Fruit fly (Drosophila melanogaster) whole organism, prepupa: ENCODE data around the gene Rtca.

Experiments used
- Blimp-1 ChIP-seq: fragments of 200-800 bp; sonication (Bioruptor generic); optimal IDR thresholded peaks from 3 replicates; lab custom pipeline; 2017; ENCODE audit warnings: missing biosample characterization, missing genetic modification characterization, mild to moderate bottlenecking, moderate library complexity, missing genetic modification reagents
- CG10669 ChIP-seq: fragments of 200-800 bp; sonication (Bioruptor generic); optimal IDR thresholded peaks from 3 replicates; lab custom pipeline; 2018; ENCODE audit warnings: missing biosample characterization, mild to moderate bottlenecking, missing genetic modification characterization, moderate library complexity
- CG11902 ChIP-seq: fragments of 200-800 bp; sonication (Bioruptor generic); optimal IDR thresholded peaks from 3 replicates; lab custom pipeline; 2016; ENCODE audit warnings: missing biosample characterization, missing genetic modification characterization
- CG1621 ChIP-seq: fragments of 200-800 bp; sonication (Bioruptor generic); optimal IDR thresholded peaks from 3 replicates; lab custom pipeline; 2018; ENCODE audit warnings: missing biosample characterization, mild to moderate bottlenecking, missing genetic modification characterization
- CG16779 ChIP-seq: fragments of 200-800 bp; sonication (Bioruptor generic); optimal IDR thresholded peaks from 3 replicates; lab custom pipeline; 2017; ENCODE audit warnings: missing biosample characterization, mild to moderate bottlenecking, missing genetic modification characterization
- CG3032 ChIP-seq: fragments of 200-800 bp; optimal IDR thresholded peaks from 2 replicates; lab custom pipeline; 2019; ENCODE audit warnings: missing biosample characterization, mild to moderate bottlenecking, missing genetic modification characterization, moderate library complexity
- CG31627 ChIP-seq: fragments of 200-800 bp; sonication (Bioruptor generic); optimal IDR thresholded peaks from 3 replicates; lab custom pipeline; 2016; ENCODE audit warnings: missing biosample characterization, missing genetic modification characterization
- CG32006 ChIP-seq: fragments of 200-800 bp; sonication (Bioruptor generic); optimal IDR thresholded peaks from 3 replicates; lab custom pipeline; 2017; ENCODE audit warnings: missing biosample characterization, mild to moderate bottlenecking, missing genetic modification characterization
- CG34406 ChIP-seq: fragments of 200-800 bp; sonication (Bioruptor generic); optimal IDR thresholded peaks from 3 replicates; lab custom pipeline; 2016; ENCODE audit warnings: missing biosample characterization, missing genetic modification characterization
- CG4318 ChIP-seq: fragments of 200-800 bp; sonication (Bioruptor generic); optimal IDR thresholded peaks from 3 replicates; lab custom pipeline; 2017; ENCODE audit warnings: missing biosample characterization, mild to moderate bottlenecking, missing genetic modification characterization
- CG6163 ChIP-seq: fragments of 200-800 bp; sonication (Bioruptor generic); IDR thresholded peaks from 3 replicates; pipeline ENCODE4 v1.3.6; 2022; ENCODE audit warnings: missing biosample characterization, missing genetic modification characterization
- CG6276 ChIP-seq: fragments of 200-800 bp; sonication (Bioruptor generic); optimal IDR thresholded peaks from 2 replicates; lab custom pipeline; 2017; ENCODE audit warnings: missing biosample characterization, mild to moderate bottlenecking, missing genetic modification characterization
- CG6808 ChIP-seq: fragments of 200-800 bp; sonication (Bioruptor generic); optimal IDR thresholded peaks from 3 replicates; lab custom pipeline; 2017; ENCODE audit warnings: missing biosample characterization, missing genetic modification characterization, mild to moderate bottlenecking, moderate library complexity, missing genetic modification reagents
- CG6854 ChIP-seq: fragments of 200-800 bp; sonication (Bioruptor generic); optimal IDR thresholded peaks from 2 replicates; lab custom pipeline; 2017; ENCODE audit warnings: missing biosample characterization, mild to moderate bottlenecking, missing genetic modification characterization
- CG7368 ChIP-seq: fragments of 200-800 bp; sonication (Bioruptor generic); optimal IDR thresholded peaks from 3 replicates; lab custom pipeline; 2016; ENCODE audit warnings: missing biosample characterization, missing genetic modification characterization
- CG8319 ChIP-seq: fragments of 200-800 bp; sonication (Bioruptor generic); optimal IDR thresholded peaks from 3 replicates; lab custom pipeline; 2016; ENCODE audit warnings: missing biosample characterization, missing genetic modification characterization
- CG8632 ChIP-seq: fragments of 200-800 bp; sonication (Bioruptor generic); optimal IDR thresholded peaks from 3 replicates; lab custom pipeline; 2016; ENCODE audit warnings: missing biosample characterization, missing genetic modification characterization
- Eip75B ChIP-seq: fragments of 200-800 bp; sonication (Bioruptor generic); optimal IDR thresholded peaks from 3 replicates; lab custom pipeline; 2016; ENCODE audit warnings: missing biosample characterization, missing genetic modification characterization
- Eip78C ChIP-seq: fragments of 200-800 bp; sonication (Bioruptor generic); peaks from one replicate; lab custom pipeline; 2016; ENCODE audit warnings: missing biosample characterization, missing genetic modification characterization
- Eip93F ChIP-seq: fragments of 200-800 bp; sonication (Bioruptor generic); optimal IDR thresholded peaks from 2 replicates; lab custom pipeline; 2016; ENCODE audit warnings: missing biosample characterization, mild to moderate bottlenecking, missing genetic modification characterization
- Ets21C ChIP-seq: fragments of 200-800 bp; sonication (Bioruptor generic); optimal IDR thresholded peaks from 3 replicates; lab custom pipeline; 2016; ENCODE audit warnings: missing biosample characterization, missing genetic modification characterization
- Ets96B ChIP-seq: fragments of 200-800 bp; optimal IDR thresholded peaks from 2 replicates; lab custom pipeline; 2019; ENCODE audit warnings: missing biosample characterization, mild to moderate bottlenecking, missing genetic modification characterization, moderate library complexity
- Hr39 ChIP-seq: fragments of 200-800 bp; sonication (Bioruptor generic); optimal IDR thresholded peaks from 2 replicates; lab custom pipeline; 2016; ENCODE audit warnings: missing biosample characterization, missing genetic modification characterization
- Hr4 ChIP-seq: fragments of 200-800 bp; sonication (Bioruptor generic); optimal IDR thresholded peaks from 3 replicates; lab custom pipeline; 2016; ENCODE audit warnings: missing biosample characterization, missing genetic modification characterization
- Lpt ChIP-seq: fragments of 200-800 bp; sonication (Bioruptor generic); optimal IDR thresholded peaks from 3 replicates; lab custom pipeline; 2016; ENCODE audit warnings: missing biosample characterization, missing genetic modification characterization
- Met ChIP-seq: fragments of 200-800 bp; sonication (Bioruptor generic); optimal IDR thresholded peaks from 3 replicates; lab custom pipeline; 2016; ENCODE audit warnings: missing biosample characterization, missing genetic modification characterization
- OdsH ChIP-seq: fragments of 200-800 bp; sonication (Bioruptor generic); optimal IDR thresholded peaks from 3 replicates; lab custom pipeline; 2016; ENCODE audit warnings: missing biosample characterization, missing genetic modification characterization
- Smox ChIP-seq: fragments of 200-800 bp; sonication (Bioruptor generic); optimal IDR thresholded peaks from 3 replicates; lab custom pipeline; 2016; ENCODE audit warnings: missing biosample characterization, missing genetic modification characterization
- Sox102F ChIP-seq: fragments of 200-800 bp; sonication (Bioruptor generic); optimal IDR thresholded peaks from 2 replicates; lab custom pipeline; 2016; ENCODE audit warnings: missing biosample characterization, mild to moderate bottlenecking, missing genetic modification characterization
- Sox14 ChIP-seq: fragments of 200-800 bp; sonication (Bioruptor generic); optimal IDR thresholded peaks from 3 replicates; lab custom pipeline; 2016; ENCODE audit warnings: missing biosample characterization, missing genetic modification characterization
- Sox15 ChIP-seq: fragments of 200-800 bp; sonication (Bioruptor generic); optimal IDR thresholded peaks from 3 replicates; lab custom pipeline; 2016; ENCODE audit warnings: missing biosample characterization, missing genetic modification characterization
- achi ChIP-seq: fragments of 200-800 bp; sonication (Bioruptor generic); optimal IDR thresholded peaks from 3 replicates; lab custom pipeline; 2016; ENCODE audit warnings: missing biosample characterization, missing genetic modification characterization
- acj6 ChIP-seq: fragments of 200-800 bp; sonication (Bioruptor generic); optimal IDR thresholded peaks from 3 replicates; lab custom pipeline; 2016; ENCODE audit warnings: missing biosample characterization, missing genetic modification characterization
- cyc ChIP-seq: fragments of 200-800 bp; sonication (Bioruptor generic); optimal IDR thresholded peaks from 3 replicates; lab custom pipeline; 2016; ENCODE audit warnings: missing biosample characterization, missing genetic modification characterization
- dac ChIP-seq: fragments of 200-800 bp; sonication (Bioruptor generic); optimal IDR thresholded peaks from 2 replicates; lab custom pipeline; 2017; ENCODE audit warnings: missing biosample characterization, mild to moderate bottlenecking, missing genetic modification characterization
- dsx ChIP-seq: fragments of 200-800 bp; optimal IDR thresholded peaks from 3 replicates; lab custom pipeline; 2019; ENCODE audit warnings: missing biosample characterization, mild to moderate bottlenecking, missing genetic modification characterization, moderate library complexity; ENCODE audit not compliant: poor library complexity, severe bottlenecking
- eg ChIP-seq: fragments of 200-800 bp; sonication (Bioruptor generic); IDR thresholded peaks from 3 replicates; pipeline ENCODE4 v1.3.6; 2022; ENCODE audit warnings: missing biosample characterization, missing genetic modification characterization
- esn ChIP-seq: fragments of 200-800 bp; sonication (Bioruptor generic); optimal IDR thresholded peaks from 2 replicates; lab custom pipeline; 2016; ENCODE audit warnings: missing biosample characterization, mild to moderate bottlenecking, missing genetic modification characterization, moderate library complexity
- fd85E ChIP-seq: fragments of 200-800 bp; sonication (Bioruptor generic); optimal IDR thresholded peaks from 3 replicates; lab custom pipeline; 2016; ENCODE audit warnings: missing biosample characterization, missing genetic modification characterization
- fkh ChIP-seq: fragments of 200-800 bp; sonication (Bioruptor generic); optimal IDR thresholded peaks from 3 replicates; lab custom pipeline; 2017; ENCODE audit warnings: missing biosample characterization, mild to moderate bottlenecking, missing genetic modification characterization, moderate library complexity
- lz ChIP-seq: fragments of 200-800 bp; sonication (Bioruptor generic); optimal IDR thresholded peaks from 3 replicates; lab custom pipeline; 2016; ENCODE audit warnings: missing biosample characterization, missing genetic modification characterization
- net ChIP-seq: fragments of 200-800 bp; sonication (Bioruptor generic); optimal IDR thresholded peaks from 3 replicates; lab custom pipeline; 2016; ENCODE audit warnings: missing biosample characterization, missing genetic modification characterization
- pdm3 ChIP-seq: fragments of 200-800 bp; sonication (Bioruptor generic); optimal IDR thresholded peaks from 3 replicates; lab custom pipeline; 2016; ENCODE audit warnings: missing biosample characterization, missing genetic modification characterization
- salr ChIP-seq, 2 experiments: fragments of 200-800 bp; sonication (Bioruptor generic); optimal IDR thresholded peaks; 3 replicates each; lab custom pipeline; 2016 to 2018; ENCODE audit warnings: missing biosample characterization in 2 of 2, missing genetic modification characterization in 2 of 2, mild to moderate bottlenecking in 1 of 2
- spab ChIP-seq: fragments of 200-800 bp; sonication (Bioruptor generic); optimal IDR thresholded peaks from 2 replicates; lab custom pipeline; 2017; ENCODE audit warnings: missing biosample characterization, mild to moderate bottlenecking, missing genetic modification characterization, missing genetic modification reagents
- svp ChIP-seq: fragments of 200-800 bp; sonication (Bioruptor generic); peaks from one replicate; lab custom pipeline; 2016; ENCODE audit warnings: missing biosample characterization, missing genetic modification characterization
- topi ChIP-seq: fragments of 200-800 bp; sonication (Bioruptor generic); optimal IDR thresholded peaks from 3 replicates; lab custom pipeline; 2016; ENCODE audit warnings: missing biosample characterization, missing genetic modification characterization
- vri ChIP-seq: fragments of 200-800 bp; sonication (Bioruptor generic); optimal IDR thresholded peaks from 3 replicates; lab custom pipeline; 2016; ENCODE audit warnings: missing biosample characterization, mild to moderate bottlenecking, missing genetic modification characterization

Gene Rtca

dm6 chrX:2107782-2108409, 35.7 kb downstream of the Rtca start (continued):
- peak; percentile 36 for TF ChIP-seq acj6 (GFP tag; lab: Kevin White, UChicago)
- TF ChIP-seq CG6808 (GFP tag; lab: Kevin White, UChicago), result no peak
- peak; percentile 35 for TF ChIP-seq Hr39
- no peak for TF ChIP-seq Eip93F
- TF ChIP-seq CG8632 (GFP tag; lab: Kevin White, UChicago), result no peak
- TF ChIP-seq CG11902 (GFP tag; lab: Kevin White, UChicago), result no peak
- TF ChIP-seq Sox102F, result no peak
- no peak for TF ChIP-seq CG8319 (GFP tag; lab: Kevin White, UChicago)
- TF ChIP-seq cyc (GFP tag; lab: Kevin White, UChicago), result no peak
- TF ChIP-seq CG31627 (GFP tag; lab: Kevin White, UChicago), result peak; percentile 23
- no peak for TF ChIP-seq fd85E (GFP tag; lab: Kevin White, UChicago)
- TF ChIP-seq Sox14 (GFP tag; lab: Kevin White, UChicago), result peak; percentile 23
- peak; percentile 78 for TF ChIP-seq Lpt
- no peak for TF ChIP-seq Smox (GFP tag; lab: Kevin White, UChicago)
- no peak for TF ChIP-seq CG3032
- TF ChIP-seq esn, result peak; percentile 12
- TF ChIP-seq CG1621 (tag; lab: Kevin White, UChicago), result no peak
- no peak for TF ChIP-seq CG34406
- peak in 1 of 2 experiments; percentile 20 for TF ChIP-seq salr (GFP tag; optimal IDR thresholded peaks at IDR 0.05; lab: Kevin White, UChicago)
- peak; percentile 23 for TF ChIP-seq CG16779 (tag; lab: Kevin White, UChicago)
- TF ChIP-seq Eip78C, result peak; percentile 79
- TF ChIP-seq Met (GFP tag; lab: Kevin White, UChicago), result peak; percentile 9
- TF ChIP-seq spab (GFP tag; lab: Kevin White, UChicago), result no peak
- TF ChIP-seq OdsH (GFP tag; lab: Kevin White, UChicago), result peak; percentile 63
- TF ChIP-seq topi, result no peak
- peak; percentile 10 for TF ChIP-seq lz (GFP tag; lab: Kevin White, UChicago)
- no peak for TF ChIP-seq Eip75B
- TF ChIP-seq Blimp-1 (GFP tag; lab: Kevin White, UChicago), result no peak
- TF ChIP-seq CG4318 (GFP tag; lab: Kevin White, UChicago), result peak; percentile 70
- no peak for TF ChIP-seq fkh (GFP tag; lab: Kevin White, UChicago)
- TF ChIP-seq Hr4 (GFP tag; lab: Kevin White, UChicago), result peak; percentile 85
- no peak for TF ChIP-seq Sox15
- TF ChIP-seq vri (GFP tag; lab: Kevin White, UChicago), result no peak

dm6 chrX:2108639-2109038, 36.4 kb downstream of the Rtca start:
- TF ChIP-seq CG6163 (peak; percentile 75), CG16779 (tag; lab: Kevin White, UChicago) (no peak), Sox102F (no peak), achi (GFP tag; lab: Kevin White, UChicago) (no peak), CG32006 (GFP tag; lab: Kevin White, UChicago) (no peak), eg (GFP tag; lab: Robert Waterston, UW) (peak; percentile 64; the same call in 2 of the 3 replicates), CG4318 (GFP tag; lab: Kevin White, UChicago) (no peak), Ets21C (no peak), Sox15 (no peak), svp (GFP tag; lab: Kevin White, UChicago) (peak; percentile 30), CG11902 (GFP tag; lab: Kevin White, UChicago) (no peak), CG10669 (no peak), CG3032 (no peak), CG34406 (no peak), vri (GFP tag; lab: Kevin White, UChicago) (no peak), CG6276 (GFP tag; lab: Kevin White, UChicago) (no peak), CG8319 (GFP tag; lab: Kevin White, UChicago) (no peak), Eip78C (peak; percentile 47), dac (GFP tag; lab: Kevin White, UChicago) (no peak), pdm3 (GFP tag; lab: Kevin White, UChicago) (no peak), CG7368 (GFP tag; lab: Kevin White, UChicago) (no peak), dsx (GFP tag; lab: Kevin White, UChicago) (no peak), cyc (GFP tag; lab: Kevin White, UChicago) (peak; percentile 9), Hr39 (no peak), Ets96B (no peak), acj6 (GFP tag; lab: Kevin White, UChicago) (peak; percentile 14), Eip75B (no peak), Sox14 (GFP tag; lab: Kevin White, UChicago) (no peak), CG31627 (GFP tag; lab: Kevin White, UChicago) (no peak), CG6808 (GFP tag; lab: Kevin White, UChicago) (no peak), topi (peak; percentile 9), Smox (GFP tag; lab: Kevin White, UChicago) (no peak), CG6854 (GFP tag; lab: Kevin White, UChicago) (no peak), net (GFP tag; lab: Kevin White, UChicago) (no peak)
